Worm (Caenorhabditis elegans) whole organism, young adult: Measurements from ENCODE around the gene taf-3.

Experiments used
- B0035.1 ChIP-seq: sonication (generic microtip); optimal IDR thresholded peaks from 2 replicates; lab custom pipeline; 2016; ENCODE audit warnings: missing genetic modification characterization, mild to moderate bottlenecking, missing compliant biosample characterization, missing genotype, missing genetic modification reagents
- cebp-2 ChIP-seq: fragments of 200-800 bp; sonication (Bioruptor generic); IDR thresholded peaks from 2 replicates; pipeline ENCODE4 v1.3.6; 2022; ENCODE audit warnings: missing genetic modification characterization, missing compliant biosample characterization
- ceh-40 ChIP-seq: fragments of 200-800 bp; sonication (Bioruptor generic); IDR thresholded peaks from 2 replicates; pipeline ENCODE4 v1.3.6; 2022; ENCODE audit warnings: missing genetic modification characterization, missing compliant biosample characterization
- efl-1 ChIP-seq: fragments of 150-350 bp; optimal IDR thresholded peaks from 2 replicates; lab custom pipeline; 2014; ENCODE audit warnings: missing biosample characterization, missing genetic modification reagents, missing genetic modification characterization
- gei-17 ChIP-seq: fragments of 200-800 bp; sonication (Bioruptor generic); optimal IDR thresholded peaks from 2 replicates; lab custom pipeline; 2018; ENCODE audit warnings: mild to moderate bottlenecking, missing genetic modification characterization, missing compliant biosample characterization
- madf-8 ChIP-seq: fragments of 200-800 bp; sonication (Bioruptor generic); conservative IDR thresholded peaks from 2 replicates; pipeline ENCODE4 v1.3.6; 2022; ENCODE audit warnings: missing genetic modification reagents, missing genetic modification characterization, missing compliant biosample characterization
- nhr-90 ChIP-seq: sonication (generic microtip); optimal IDR thresholded peaks from 2 replicates; lab custom pipeline; 2016; ENCODE audit warnings: missing genotype, mild to moderate bottlenecking, missing genetic modification characterization, missing compliant biosample characterization
- rec-8 ChIP-seq, 2 experiments: sonication (generic microtip); optimal IDR thresholded peaks; 2 replicates each; lab custom pipeline; 2016; ENCODE audit warnings: mild to moderate bottlenecking in 2 of 2, missing genetic modification characterization in 2 of 2, missing genetic modification reagents in 2 of 2, missing genotype in 2 of 2, missing biosample characterization in 1 of 2, missing compliant biosample characterization in 1 of 2, moderate library complexity in 1 of 2
- unc-130 ChIP-seq: sonication (generic microtip); optimal IDR thresholded peaks from 2 replicates; lab custom pipeline; 2016; ENCODE audit warnings: missing genetic modification reagents, missing genetic modification characterization, missing compliant biosample characterization
- ztf-22 ChIP-seq: fragments of 200-800 bp; sonication (Bioruptor generic); optimal IDR thresholded peaks from 2 replicates; lab custom pipeline; 2018; ENCODE audit warnings: mild to moderate bottlenecking, missing genetic modification characterization, moderate library complexity, missing compliant biosample characterization

DNA sequence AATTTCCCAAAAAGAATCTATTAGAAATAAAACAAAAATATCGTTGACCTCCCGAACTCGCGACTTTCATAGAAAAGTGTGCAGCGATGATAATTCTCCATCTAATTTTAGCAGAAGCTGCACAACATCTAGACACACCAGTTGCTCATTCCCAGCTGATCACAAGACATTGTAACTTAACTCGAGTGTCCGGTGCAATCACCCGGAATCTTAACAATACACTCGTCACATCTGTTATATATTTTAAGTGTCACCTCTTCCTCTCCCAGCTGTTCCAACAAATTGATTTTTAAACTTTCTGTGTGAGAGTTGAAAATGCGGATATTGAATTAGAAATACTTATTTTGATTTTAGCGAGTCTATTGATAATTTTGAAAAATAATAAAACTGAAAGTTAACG is 10.9 kb upstream of the taf-3 start:
- TF ChIP-seq madf-8 = no peak
- TF ChIP-seq rec-8 (tag; optimal IDR thresholded peaks at IDR 0.05; lab: Kevin White, UChicago) = no peak
- no peak for TF ChIP-seq ceh-40
- TF ChIP-seq nhr-90 (tag; lab: Kevin White, UChicago) = no peak
- TF ChIP-seq efl-1 = no peak
- TF ChIP-seq B0035.1 (tag; lab: Kevin White, UChicago) = no peak
- no peak for TF ChIP-seq cebp-2 (GFP tag; lab: Robert Waterston, UW)
- no peak for TF ChIP-seq unc-130 (GFP tag; lab: Kevin White, UChicago)
- no peak for TF ChIP-seq gei-17
- no peak for TF ChIP-seq ztf-22 (GFP tag; lab: Kevin White, UChicago)
